Fruit fly (Drosophila melanogaster) whole organism, prepupa: ENCODE results near the gene trbl.

Experiments used
- CG34406 ChIP-seq: fragments of 200-800 bp; sonication (Bioruptor generic); optimal IDR thresholded peaks from 3 replicates; lab custom pipeline; 2016; ENCODE audit warnings: missing biosample characterization, missing genetic modification characterization
- Eip75B ChIP-seq: fragments of 200-800 bp; sonication (Bioruptor generic); optimal IDR thresholded peaks from 3 replicates; lab custom pipeline; 2016; ENCODE audit warnings: missing biosample characterization, missing genetic modification characterization
- Hr38 ChIP-seq: sonication (Bioruptor generic); optimal IDR thresholded peaks from 2 replicates; lab custom pipeline; 2016; ENCODE audit warnings: missing biosample characterization, missing genetic modification characterization
- Sox15 ChIP-seq: fragments of 200-800 bp; sonication (Bioruptor generic); optimal IDR thresholded peaks from 3 replicates; lab custom pipeline; 2016; ENCODE audit warnings: missing biosample characterization, missing genetic modification characterization
- dac ChIP-seq: fragments of 200-800 bp; sonication (Bioruptor generic); optimal IDR thresholded peaks from 2 replicates; lab custom pipeline; 2017; ENCODE audit warnings: missing biosample characterization, mild to moderate bottlenecking, missing genetic modification characterization
- fkh ChIP-seq: fragments of 200-800 bp; sonication (Bioruptor generic); optimal IDR thresholded peaks from 3 replicates; lab custom pipeline; 2017; ENCODE audit warnings: missing biosample characterization, mild to moderate bottlenecking, missing genetic modification characterization, moderate library complexity

- TF ChIP-seq fkh (GFP tag; lab: Kevin White, UChicago), result no peak
- no peak for TF ChIP-seq Eip75B (GFP tag; lab: Kevin White, UChicago)
- TF ChIP-seq Sox15 (GFP tag; lab: Kevin White, UChicago), result no peak
- TF ChIP-seq Hr38 (GFP tag; lab: Kevin White, UChicago), result no peak
- no peak for TF ChIP-seq CG34406 (GFP tag; lab: Kevin White, UChicago)
- no peak for TF ChIP-seq dac (GFP tag; lab: Kevin White, UChicago)
Measured at dm6 chr3L:20439772-20440171, 38.4 kb upstream of the trbl start, which contains the start of gene Hpd.
